Worm (Caenorhabditis elegans) whole organism, early embryonic: ENCODE results near the gene cyp-33C12.

Source experiments
- ama-1 ChIP-seq: fragments of 150-350 bp; optimal IDR thresholded peaks from 2 replicates; lab custom pipeline; 2014
- ets-7 ChIP-seq: sonication (generic microtip); optimal IDR thresholded peaks from 2 replicates; lab custom pipeline; 2016; ENCODE audit warnings: missing genotype, missing genetic modification characterization, missing compliant biosample characterization
- flt-1 ChIP-seq: fragments of 200-800 bp; sonication (Bioruptor generic); IDR thresholded peaks from 2 replicates; pipeline ENCODE4 v1.3.6; 2022; ENCODE audit warnings: missing genetic modification characterization, missing compliant biosample characterization
- hmbx-1 ChIP-seq: sonication (generic microtip); optimal IDR thresholded peaks from 2 replicates; lab custom pipeline; 2016; ENCODE audit warnings: mild to moderate bottlenecking, missing genetic modification characterization, missing compliant biosample characterization
- hmg-4 ChIP-seq: fragments of 200-800 bp; sonication (Bioruptor generic); optimal IDR thresholded peaks from 2 replicates; lab custom pipeline; 2018; ENCODE audit warnings: mild to moderate bottlenecking, missing genetic modification characterization, missing compliant biosample characterization
- hnd-1 ChIP-seq: sonication (generic microtip); optimal IDR thresholded peaks from 2 replicates; lab custom pipeline; 2016; ENCODE audit warnings: missing genetic modification characterization, missing compliant biosample characterization
- pes-1 ChIP-seq: fragments of 200-800 bp; sonication (Bioruptor generic); IDR thresholded peaks from 2 replicates; pipeline ENCODE4 v1.3.6; 2022; ENCODE audit warnings: missing genetic modification reagents, missing genetic modification characterization, missing compliant biosample characterization
- scrt-1 ChIP-seq: fragments of 200-800 bp; sonication (Bioruptor generic); IDR thresholded peaks from 2 replicates; pipeline ENCODE4 v1.3.6; 2022; ENCODE audit warnings: missing genetic modification characterization, missing compliant biosample characterization
- sea-1 ChIP-seq: fragments of 200-800 bp; sonication (Bioruptor generic); conservative IDR thresholded peaks from 2 replicates; pipeline ENCODE4 v1.3.6; 2022; ENCODE audit warnings: missing genetic modification characterization, missing compliant biosample characterization
- tbx-11 ChIP-seq: fragments of 200-800 bp; sonication (Bioruptor generic); IDR thresholded peaks from 2 replicates; pipeline ENCODE4 v1.3.6; 2022; ENCODE audit warnings: missing genetic modification characterization, missing compliant biosample characterization
- tbx-37 ChIP-seq: fragments of 200-800 bp; sonication (Bioruptor generic); conservative IDR thresholded peaks from 2 replicates; pipeline ENCODE4 v1.3.6; 2022; ENCODE audit warnings: missing genetic modification reagents, missing genetic modification characterization, missing compliant biosample characterization
- tra-4 ChIP-seq: sonication (generic microtip); optimal IDR thresholded peaks from 2 replicates; lab custom pipeline; 2017; ENCODE audit warnings: missing genetic modification characterization, missing compliant biosample characterization

DNA sequence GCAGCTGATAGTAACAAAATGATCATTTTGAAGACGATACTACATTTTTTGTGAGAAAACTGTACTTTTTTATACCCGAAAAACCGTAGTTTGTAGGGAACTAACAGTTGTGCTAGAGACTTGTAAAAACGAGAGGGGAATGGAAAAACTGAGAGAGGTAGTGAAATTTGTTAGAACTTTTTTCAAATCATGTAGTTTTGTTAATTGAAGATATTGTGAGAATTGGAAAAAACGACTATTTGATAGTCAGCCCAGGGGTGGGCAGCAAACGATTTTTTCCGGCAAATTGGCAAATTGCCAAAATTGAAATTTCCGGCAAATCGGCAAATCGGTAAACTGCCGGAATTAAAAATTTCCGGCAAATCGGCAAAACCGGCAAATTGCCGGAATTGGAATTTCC is 45.1 kb upstream of the cyp-33C12 start, which contains the start of gene cyp-33C6:
- TF ChIP-seq flt-1 (GFP tag; lab: Robert Waterston, UW) (no peak), scrt-1 (GFP tag; lab: Robert Waterston, UW) (no peak), tbx-11 (GFP tag; lab: Robert Waterston, UW) (no peak), ama-1 (lab: Kevin White, UChicago) (no peak), pes-1 (no peak), tbx-37 (GFP tag; lab: Robert Waterston, UW) (no peak), hnd-1 (tag; lab: Kevin White, UChicago) (no peak), hmg-4 (GFP tag; lab: Kevin White, UChicago) (no peak), sea-1 (GFP tag; lab: Robert Waterston, UW) (no peak), tra-4 (no peak), ets-7 (no peak), hmbx-1 (tag; lab: Kevin White, UChicago) (no peak)
